Worm (Caenorhabditis elegans) whole organism, late embryonic: ENCODE data around the gene T03F6.3.

Experiments
- C08G9.2 ChIP-seq: sonication (generic microtip); optimal IDR thresholded peaks from 2 replicates; lab custom pipeline; 2016; ENCODE audit warnings: mild to moderate bottlenecking, missing genetic modification characterization, moderate library complexity, missing compliant biosample characterization
- C38D4.7 ChIP-seq: fragments of 200-800 bp; sonication (Bioruptor generic); optimal IDR thresholded peaks from 2 replicates; lab custom pipeline; 2018; ENCODE audit warnings: mild to moderate bottlenecking, missing genetic modification characterization, moderate library complexity, missing compliant biosample characterization
- F13H6.1 ChIP-seq: sonication (generic microtip); optimal IDR thresholded peaks from 2 replicates; lab custom pipeline; 2016; ENCODE audit warnings: missing genetic modification characterization, missing compliant biosample characterization
- K02D7.2 ChIP-seq: sonication (generic microtip); optimal IDR thresholded peaks from 2 replicates; lab custom pipeline; 2017; ENCODE audit warnings: mild to moderate bottlenecking, missing genetic modification characterization, missing compliant biosample characterization
- K09A11.1 ChIP-seq: sonication (generic microtip); optimal IDR thresholded peaks from 2 replicates; lab custom pipeline; 2017; ENCODE audit warnings: antibody characterized with exemption, mild to moderate bottlenecking, missing genetic modification characterization, missing compliant biosample characterization; ENCODE audit not compliant: insufficient read depth
- T23F11.4 ChIP-seq: fragments of 200-800 bp; sonication (Bioruptor generic); optimal IDR thresholded peaks from 2 replicates; lab custom pipeline; 2018; ENCODE audit warnings: mild to moderate bottlenecking, missing genetic modification characterization, missing compliant biosample characterization
- Y22D7AL.16 ChIP-seq: sonication (generic microtip); optimal IDR thresholded peaks from 2 replicates; lab custom pipeline; 2016; ENCODE audit warnings: missing genetic modification characterization, missing compliant biosample characterization
- ahr-1 ChIP-seq: sonication (generic microtip); optimal IDR thresholded peaks from 2 replicates; lab custom pipeline; 2016; ENCODE audit warnings: missing genetic modification characterization, missing compliant biosample characterization
- ama-1 ChIP-seq: fragments of 150-350 bp; optimal IDR thresholded peaks from 2 replicates; lab custom pipeline; 2014
- ceh-14 ChIP-seq: sonication (generic microtip); optimal IDR thresholded peaks from 2 replicates; lab custom pipeline; 2016; ENCODE audit warnings: missing genotype, missing genetic modification characterization, missing compliant biosample characterization
- ceh-18 ChIP-seq: sonication (generic microtip); optimal IDR thresholded peaks from 2 replicates; lab custom pipeline; 2016; ENCODE audit warnings: missing genetic modification characterization, missing compliant biosample characterization
- ceh-2 ChIP-seq: sonication (generic microtip); optimal IDR thresholded peaks from 2 replicates; lab custom pipeline; 2016; ENCODE audit warnings: missing genotype, missing genetic modification characterization, missing compliant biosample characterization
- ceh-24 ChIP-seq: sonication (generic microtip); optimal IDR thresholded peaks from 2 replicates; lab custom pipeline; 2016; ENCODE audit warnings: mild to moderate bottlenecking, missing genetic modification characterization, missing compliant biosample characterization
- ceh-30 ChIP-seq: fragments of 150-350 bp; optimal IDR thresholded peaks from 2 replicates; lab custom pipeline; 2014; ENCODE audit warnings: missing biosample characterization, missing genetic modification characterization
- ceh-31 ChIP-seq: sonication (generic microtip); optimal IDR thresholded peaks from 2 replicates; lab custom pipeline; 2016; ENCODE audit warnings: missing genetic modification characterization, missing compliant biosample characterization
- ceh-34 ChIP-seq: sonication (generic microtip); optimal IDR thresholded peaks from 2 replicates; lab custom pipeline; 2016; ENCODE audit warnings: mild to moderate bottlenecking, missing genetic modification characterization, missing compliant biosample characterization
- ceh-6 ChIP-seq: fragments of 200-800 bp; sonication (Bioruptor generic); optimal IDR thresholded peaks from 2 replicates; lab custom pipeline; 2018; ENCODE audit warnings: mild to moderate bottlenecking, missing genetic modification characterization, missing compliant biosample characterization
- ceh-9 ChIP-seq: sonication (generic microtip); optimal IDR thresholded peaks from 2 replicates; lab custom pipeline; 2016; ENCODE audit warnings: mild to moderate bottlenecking, missing genetic modification characterization, inconsistent platforms, missing compliant biosample characterization
- che-1 ChIP-seq: sonication (generic microtip); optimal IDR thresholded peaks from 2 replicates; lab custom pipeline; 2016; ENCODE audit warnings: mild to moderate bottlenecking, missing genetic modification characterization, missing compliant biosample characterization
- dve-1 ChIP-seq: sonication (generic microtip); optimal IDR thresholded peaks from 2 replicates; lab custom pipeline; 2017; ENCODE audit warnings: antibody characterized with exemption, mild to moderate bottlenecking, missing genetic modification characterization, missing compliant biosample characterization
- elt-2 ChIP-seq: sonication (generic microtip); optimal IDR thresholded peaks from 2 replicates; lab custom pipeline; 2016; ENCODE audit warnings: missing genetic modification reagents, missing genetic modification characterization, missing compliant biosample characterization
- elt-4 ChIP-seq: sonication (generic microtip); optimal IDR thresholded peaks from 2 replicates; lab custom pipeline; 2016; ENCODE audit warnings: missing genetic modification characterization, missing compliant biosample characterization
- ets-4 ChIP-seq: sonication (generic microtip); optimal IDR thresholded peaks from 2 replicates; lab custom pipeline; 2016; ENCODE audit warnings: missing genetic modification characterization, missing compliant biosample characterization
- eyg-1 ChIP-seq: sonication (generic microtip); optimal IDR thresholded peaks from 2 replicates; lab custom pipeline; 2016; ENCODE audit warnings: missing genotype, missing genetic modification characterization, missing compliant biosample characterization
- fax-1 ChIP-seq: sonication (generic microtip); optimal IDR thresholded peaks from 2 replicates; lab custom pipeline; 2016; ENCODE audit warnings: missing genotype, missing genetic modification characterization, missing compliant biosample characterization
- hlh-13 ChIP-seq: fragments of 200-800 bp; sonication (Bioruptor generic); optimal IDR thresholded peaks from 2 replicates; lab custom pipeline; 2018; ENCODE audit warnings: mild to moderate bottlenecking, missing genetic modification characterization, missing compliant biosample characterization
- hlh-15 ChIP-seq: sonication (generic microtip); optimal IDR thresholded peaks from 2 replicates; lab custom pipeline; 2016; ENCODE audit warnings: missing genetic modification characterization, missing compliant biosample characterization
- hlh-6 ChIP-seq: sonication (generic microtip); optimal IDR thresholded peaks from 2 replicates; lab custom pipeline; 2016; ENCODE audit warnings: missing genotype, missing genetic modification characterization, missing compliant biosample characterization
- hlh-8 ChIP-seq: sonication (generic microtip); optimal IDR thresholded peaks from 2 replicates; lab custom pipeline; 2016; ENCODE audit warnings: missing genotype, missing genetic modification characterization, missing compliant biosample characterization
- madf-2 ChIP-seq: sonication (generic microtip); optimal IDR thresholded peaks from 2 replicates; lab custom pipeline; 2017; ENCODE audit warnings: missing genetic modification characterization, missing compliant biosample characterization
- nhr-232 ChIP-seq: sonication (generic microtip); optimal IDR thresholded peaks from 2 replicates; lab custom pipeline; 2016; ENCODE audit warnings: missing genetic modification characterization, missing compliant biosample characterization
- pag-3 ChIP-seq: sonication (generic microtip); optimal IDR thresholded peaks from 2 replicates; lab custom pipeline; 2016; ENCODE audit warnings: missing compliant biosample characterization, missing genetic modification characterization, borderline replicate concordance
- pat-9 ChIP-seq: fragments of 200-800 bp; sonication (Bioruptor generic); optimal IDR thresholded peaks from 2 replicates; lab custom pipeline; 2018; ENCODE audit warnings: mild to moderate bottlenecking, missing genetic modification characterization, moderate library complexity, missing compliant biosample characterization
- pax-1 ChIP-seq: fragments of 150-350 bp; optimal IDR thresholded peaks from 2 replicates; lab custom pipeline; 2014; ENCODE audit warnings: missing biosample characterization, missing genetic modification characterization
- pha-2 ChIP-seq: sonication (generic microtip); optimal IDR thresholded peaks from 2 replicates; lab custom pipeline; 2017; ENCODE audit warnings: mild to moderate bottlenecking, missing genetic modification characterization, missing compliant biosample characterization
- pros-1 ChIP-seq: fragments of 150-350 bp; optimal IDR thresholded peaks from 2 replicates; lab custom pipeline; 2014; ENCODE audit warnings: missing biosample characterization, missing genetic modification reagents, missing genetic modification characterization
- ref-2 ChIP-seq: sonication (generic microtip); optimal IDR thresholded peaks from 2 replicates; lab custom pipeline; 2016; ENCODE audit warnings: missing genetic modification characterization, missing compliant biosample characterization
- rnt-1 ChIP-seq: sonication (generic microtip); optimal IDR thresholded peaks from 2 replicates; lab custom pipeline; 2016; ENCODE audit warnings: missing genetic modification characterization, missing compliant biosample characterization
- sox-4 ChIP-seq: sonication (generic microtip); optimal IDR thresholded peaks from 2 replicates; lab custom pipeline; 2017; ENCODE audit warnings: mild to moderate bottlenecking, missing genetic modification characterization, inconsistent platforms, missing compliant biosample characterization
- syd-9 ChIP-seq: sonication (generic microtip); optimal IDR thresholded peaks from 2 replicates; lab custom pipeline; 2016; ENCODE audit warnings: mild to moderate bottlenecking, missing genetic modification characterization, moderate library complexity, missing compliant biosample characterization
- tbx-7 ChIP-seq: sonication (generic microtip); optimal IDR thresholded peaks from 2 replicates; lab custom pipeline; 2016; ENCODE audit warnings: missing genotype, missing genetic modification characterization, missing compliant biosample characterization
- ttx-3 ChIP-seq: sonication (generic microtip); optimal IDR thresholded peaks from 2 replicates; lab custom pipeline; 2016; ENCODE audit warnings: missing genetic modification reagents, missing genetic modification characterization, missing compliant biosample characterization
- unc-3 ChIP-seq, 2 experiments: fragments of 200-800 bp in 1 of 2; sonication (Bioruptor generic) in 1 of 2; sonication (generic microtip) in 1 of 2; conservative IDR thresholded peaks in 1 of 2; optimal IDR thresholded peaks in 1 of 2; 2 replicates each; pipeline versions ENCODE4 v1.3.6 to Lab custom; 2016 to 2022; ENCODE audit warnings: missing compliant biosample characterization in 2 of 2, missing genetic modification characterization in 2 of 2, missing genetic modification reagents in 1 of 2
- zip-5 ChIP-seq: sonication (generic microtip); optimal IDR thresholded peaks from 2 replicates; lab custom pipeline; 2016; ENCODE audit warnings: missing genetic modification characterization, missing compliant biosample characterization

Gene T03F6.3

DNA sequence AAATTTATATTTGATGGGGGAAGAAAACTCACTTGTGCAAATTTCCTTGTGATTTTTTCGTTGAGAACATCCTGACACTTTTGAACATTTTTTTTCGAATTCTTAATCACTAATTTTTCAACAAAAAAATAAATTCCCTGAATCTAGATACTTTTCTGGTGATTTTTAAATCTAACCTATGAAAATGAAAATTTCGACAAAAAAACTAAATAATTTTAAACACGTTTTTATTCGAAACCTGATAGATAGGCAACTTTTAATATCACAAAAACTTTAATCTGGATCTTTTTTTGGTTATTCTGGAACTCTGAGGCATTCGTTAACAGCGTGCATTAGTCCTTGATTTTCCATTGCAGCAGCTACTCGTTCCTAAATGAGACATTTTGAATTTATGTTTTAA is 47.6 kb downstream of the T03F6.3 start, which contains the start of gene F45G2.9:
TSS of gene F45G2.9 (minus strand) at position 101 of the 400 bp plus-strand sequence.
- TF ChIP-seq madf-2 (tag; lab: Kevin White, UChicago) (no peak), Y22D7AL.16 (no peak), ref-2 (tag; lab: Kevin White, UChicago) (no peak), elt-4 (tag; lab: Kevin White, UChicago) (no peak), C08G9.2 (tag; lab: Kevin White, UChicago) (no peak)

DNA sequence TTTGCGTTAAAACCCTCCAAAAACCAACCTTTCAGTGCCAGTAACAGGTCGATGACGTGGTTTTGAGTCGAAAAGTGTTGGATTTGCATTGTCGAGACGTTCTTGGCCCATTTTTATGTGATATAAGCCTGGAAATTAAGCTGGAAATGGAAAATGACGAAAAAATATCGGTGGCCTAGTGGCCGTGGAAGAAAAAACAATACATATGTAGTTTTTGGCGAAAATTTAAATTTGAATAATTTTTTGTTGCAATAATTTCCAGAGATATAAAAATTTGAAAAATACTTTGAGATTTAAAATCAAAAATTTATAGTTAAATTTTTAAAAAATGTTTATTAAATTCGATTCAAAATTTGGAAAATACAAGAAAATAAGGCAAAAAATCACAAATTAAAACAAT is 50.2 kb downstream of the T03F6.3 start, which contains the start of gene ciao-2B:
TSS of gene ciao-2B (minus strand) at position 130 of the 400 bp plus-strand sequence.
- TF ChIP-seq ceh-2 (tag; lab: Kevin White, UChicago) (peak; percentile 25), sox-4 (no peak), elt-2 (tag; lab: Kevin White, UChicago) (no peak), che-1 (no peak), unc-3 (GFP tag; conservative IDR thresholded peaks at IDR 0.05; lab: Robert Waterston, UW) (no peak), unc-3 (tag; optimal IDR thresholded peaks at IDR 0.05; lab: Kevin White, UChicago) (no peak), ceh-14 (tag; lab: Kevin White, UChicago) (no peak), hlh-13 (GFP tag; lab: Kevin White, UChicago) (no peak), pax-1 (tag; lab: Kevin White, UChicago) (no peak), ceh-24 (no peak), ceh-31 (tag; lab: Kevin White, UChicago) (peak; percentile 66), pat-9 (tag; lab: Kevin White, UChicago) (no peak), nhr-232 (tag; lab: Kevin White, UChicago) (no peak), ets-4 (peak; percentile 62), C38D4.7 (GFP tag; lab: Kevin White, UChicago) (no peak), K02D7.2 (tag; lab: Kevin White, UChicago) (no peak), pag-3 (tag; lab: Kevin White, UChicago) (no peak), dve-1 (tag; lab: Kevin White, UChicago) (no peak), ceh-30 (tag; lab: Kevin White, UChicago) (no peak), ceh-34 (tag; lab: Kevin White, UChicago) (no peak), eyg-1 (no peak), hlh-8 (tag; lab: Kevin White, UChicago) (peak; percentile 28), K09A11.1 (tag; lab: Kevin White, UChicago) (no peak), syd-9 (no peak), Y22D7AL.16 (no peak), fax-1 (tag; lab: Kevin White, UChicago) (no peak), rnt-1 (tag; lab: Kevin White, UChicago) (no peak), pha-2 (tag; lab: Kevin White, UChicago) (no peak), hlh-6 (tag; lab: Kevin White, UChicago) (no peak), ceh-9 (tag; lab: Kevin White, UChicago) (no peak), F13H6.1 (no peak), C08G9.2 (tag; lab: Kevin White, UChicago) (peak; percentile 70), T23F11.4 (GFP tag; lab: Kevin White, UChicago) (no peak), tbx-7 (tag; lab: Kevin White, UChicago) (peak; percentile 5), pros-1 (tag; lab: Kevin White, UChicago) (no peak), ama-1 (lab: Kevin White, UChicago) (no peak), zip-5 (no peak), ceh-18 (tag; lab: Kevin White, UChicago) (no peak), ahr-1 (tag; lab: Kevin White, UChicago) (no peak), ceh-6 (no peak), ttx-3 (tag; lab: Kevin White, UChicago) (no peak), hlh-15 (tag; lab: Kevin White, UChicago) (no peak)
